Fruit fly (Drosophila melanogaster): ENCODE measurements around the gene Psf3.

The Psf3 gene

DNA sequence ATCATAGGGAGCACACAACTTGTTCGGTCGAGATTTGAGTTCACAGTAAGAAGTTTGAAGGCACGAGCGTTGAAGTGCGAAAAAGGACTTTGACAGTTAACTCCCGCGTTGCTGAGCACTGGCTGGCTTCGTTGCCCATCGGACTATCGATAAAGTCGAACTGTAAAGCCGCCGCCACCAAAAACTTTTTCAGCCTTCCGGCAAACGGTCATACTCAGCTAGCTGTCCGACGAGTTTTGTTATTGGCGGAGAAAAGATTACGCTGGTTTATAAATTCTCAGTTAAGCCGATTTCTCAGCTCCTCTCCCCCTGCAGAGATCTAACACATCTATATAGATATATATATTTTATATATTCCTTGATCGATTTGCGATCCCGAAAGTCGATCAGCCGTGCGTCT lies at the start of gene Psf3, which contains the start of gene flw:
Psf3 (minus strand) TSS at position 105 of the 400 bp plus-strand sequence.
flw (plus strand) TSS at position 204 of the 400 bp plus-strand sequence.
- peak; percentile 14 for TF ChIP-seq CG34406 (GFP tag; optimal IDR thresholded peaks at IDR 0.05)
- peak; percentile 2 for TF ChIP-seq Eip93F (GFP tag; optimal IDR thresholded peaks at IDR 0.05)
- TF ChIP-seq achi (GFP tag; optimal IDR thresholded peaks at IDR 0.05), result peak; percentile 98
- peak; percentile 13 for TF ChIP-seq esn (GFP tag; optimal IDR thresholded peaks at IDR 0.05)
- peak; percentile 25 for TF ChIP-seq CG6854 (GFP tag; optimal IDR thresholded peaks at IDR 0.05)
- TF ChIP-seq eg (GFP tag; IDR thresholded peaks at IDR 0.05), result 0 out of 3 replicates have a peak, but pooled peaks have one; percentile 18
- TF ChIP-seq CG6808 (GFP tag; optimal IDR thresholded peaks at IDR 0.05), result peak; percentile 6
- no peak for TF ChIP-seq fd85E (GFP tag; optimal IDR thresholded peaks at IDR 0.05)
- peak; percentile 64 for TF ChIP-seq Eip78C (GFP tag)
- TF ChIP-seq CG31627 (GFP tag; optimal IDR thresholded peaks at IDR 0.05), result peak; percentile 4
- no peak for TF ChIP-seq Met (GFP tag; optimal IDR thresholded peaks at IDR 0.05)
- TF ChIP-seq dsx (GFP tag; optimal IDR thresholded peaks at IDR 0.05; ENCODE audit: poor library complexity, severe bottlenecking), result no peak

DNA sequence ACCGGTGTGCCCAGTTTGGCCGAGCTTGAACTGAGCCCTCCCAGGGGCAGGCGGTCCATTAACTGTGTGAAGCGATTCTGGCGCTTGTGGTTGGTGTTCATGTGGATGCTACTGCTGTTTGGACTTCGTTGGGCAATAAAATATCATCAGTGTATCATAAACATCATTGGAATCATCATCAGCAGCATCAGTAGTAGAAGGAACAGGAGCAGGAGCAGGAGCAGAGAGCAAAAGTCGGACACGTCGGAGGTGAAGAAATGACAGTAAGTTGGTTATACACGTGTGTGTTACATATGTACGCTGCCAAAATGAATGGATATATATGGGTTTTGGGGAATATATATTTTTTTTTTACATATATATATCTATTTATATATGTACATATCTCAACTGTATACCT lies 47.1 kb upstream of the Psf3 start, which contains the start of gene CG12640:
CG12640 (minus strand) TSS at position 101 of the 400 bp plus-strand sequence.
- no peak for TF ChIP-seq CG3032 (tag; optimal IDR thresholded peaks at IDR 0.05)
- no peak for TF ChIP-seq Smox (GFP tag; optimal IDR thresholded peaks at IDR 0.05)
- TF ChIP-seq Hr4 (GFP tag; optimal IDR thresholded peaks at IDR 0.05), result no peak
- no peak for TF ChIP-seq Sox102F (GFP tag; optimal IDR thresholded peaks at IDR 0.05)
- TF ChIP-seq fd85E (GFP tag; optimal IDR thresholded peaks at IDR 0.05), result no peak
- TF ChIP-seq OdsH (GFP tag; optimal IDR thresholded peaks at IDR 0.05), result no peak
- no peak for TF ChIP-seq net (GFP tag; optimal IDR thresholded peaks at IDR 0.05)
- TF ChIP-seq CG6808 (GFP tag; optimal IDR thresholded peaks at IDR 0.05), result no peak
- TF ChIP-seq Eip93F (GFP tag; optimal IDR thresholded peaks at IDR 0.05), result no peak
- TF ChIP-seq CG32006 (GFP tag; optimal IDR thresholded peaks at IDR 0.05), result no peak
- TF ChIP-seq CG6792 (GFP tag; optimal IDR thresholded peaks at IDR 0.05), result no peak

- TF ChIP-seq CG7368 (GFP tag; optimal IDR thresholded peaks at IDR 0.05) (no peak), salr (GFP tag; optimal IDR thresholded peaks at IDR 0.05) (no peak)
Measured at dm6 chrX:10417129-10417528, 31.5 kb upstream of the Psf3 start, which contains the start of gene RabX2. Gene RabX2, plus strand, starts transcription at chrX:10417429.

dm6 chrX:10398959-10399358 lies 13.3 kb upstream of the Psf3 start:
- TF ChIP-seq dsx (GFP tag; optimal IDR thresholded peaks at IDR 0.05; ENCODE audit: poor library complexity, severe bottlenecking) (no peak), fd85E (GFP tag; optimal IDR thresholded peaks at IDR 0.05) (no peak), CG6808 (GFP tag; optimal IDR thresholded peaks at IDR 0.05) (no peak), CG11762 (GFP tag; optimal IDR thresholded peaks at IDR 0.05; ENCODE audit: insufficient read depth) (no peak), eg (GFP tag; IDR thresholded peaks at IDR 0.05) (no peak), Eip75B (GFP tag; optimal IDR thresholded peaks at IDR 0.05) (no peak), Hr39 (GFP tag; optimal IDR thresholded peaks at IDR 0.05) (no peak), CG15336 (GFP tag; IDR thresholded peaks at IDR 0.05) (no peak), CG9139 (GFP tag; optimal IDR thresholded peaks at IDR 0.05) (no peak)

- TF ChIP-seq CG6792 (GFP tag; optimal IDR thresholded peaks at IDR 0.05), result peak; percentile 23
- no peak for TF ChIP-seq Eip93F (GFP tag; optimal IDR thresholded peaks at IDR 0.05)
- TF ChIP-seq Eip78C (GFP tag), result peak; percentile 71
- TF ChIP-seq Hr39 (GFP tag; optimal IDR thresholded peaks at IDR 0.05), result peak; percentile 2
- TF ChIP-seq CG3919 (GFP tag; optimal IDR thresholded peaks at IDR 0.05), result no peak
- peak; percentile 13 for TF ChIP-seq CG32006 (GFP tag; optimal IDR thresholded peaks at IDR 0.05)
- TF ChIP-seq CG10669 (GFP tag; optimal IDR thresholded peaks at IDR 0.05), result no peak
- peak; percentile 32 for TF ChIP-seq lz (GFP tag; optimal IDR thresholded peaks at IDR 0.05)
- TF ChIP-seq Sox102F (GFP tag; optimal IDR thresholded peaks at IDR 0.05), result peak; percentile 15
- 0 out of 3 replicates have a peak, but pooled peaks have one; percentile 28 for TF ChIP-seq CG6163 (GFP tag; IDR thresholded peaks at IDR 0.05)
- TF ChIP-seq esn (GFP tag; optimal IDR thresholded peaks at IDR 0.05), result peak; percentile 43
- TF ChIP-seq Met (GFP tag; optimal IDR thresholded peaks at IDR 0.05), result peak; percentile 27
- TF ChIP-seq Hr38 (GFP tag; optimal IDR thresholded peaks at IDR 0.05), result no peak
- peak; percentile 84 for TF ChIP-seq svp (GFP tag)
- peak; percentile 22 for TF ChIP-seq acj6 (GFP tag; optimal IDR thresholded peaks at IDR 0.05)
- TF ChIP-seq Sox14 (GFP tag; optimal IDR thresholded peaks at IDR 0.05), result no peak
- peak; percentile 44; the same call in 1 of the 3 replicates for TF ChIP-seq eg (GFP tag; IDR thresholded peaks at IDR 0.05)
- TF ChIP-seq Hr4 (GFP tag; optimal IDR thresholded peaks at IDR 0.05), result no peak
- no peak for TF ChIP-seq CG11762 (GFP tag; optimal IDR thresholded peaks at IDR 0.05; ENCODE audit: insufficient read depth)
- TF ChIP-seq ss (GFP tag; optimal IDR thresholded peaks at IDR 0.05), result no peak
- peak; percentile 15 for TF ChIP-seq CG34406 (GFP tag; optimal IDR thresholded peaks at IDR 0.05)
- TF ChIP-seq topi (GFP tag; optimal IDR thresholded peaks at IDR 0.05), result peak; percentile 35
- TF ChIP-seq CG15336 (GFP tag; IDR thresholded peaks at IDR 0.05), result 0 out of 2 replicates have a peak, but pooled peaks have one; percentile 18
- no peak for TF ChIP-seq fd85E (GFP tag; optimal IDR thresholded peaks at IDR 0.05)
- TF ChIP-seq Gug (GFP tag; IDR thresholded peaks at IDR 0.05), result 0 out of 2 replicates have a peak, but pooled peaks have one; percentile 17
- TF ChIP-seq CG31627 (GFP tag; optimal IDR thresholded peaks at IDR 0.05), result peak; percentile 12
- no peak for TF ChIP-seq Blimp-1 (GFP tag; optimal IDR thresholded peaks at IDR 0.05)
- TF ChIP-seq Smox (GFP tag; optimal IDR thresholded peaks at IDR 0.05), result peak; percentile 47
Measured at dm6 chrX:10397514-10398133, 12.0 kb upstream of the Psf3 start.
